Worm (Caenorhabditis elegans): ENCODE measurements around the gene T05A7.11.
"Not testable (repeated sequence)": the region's sequence is repeated elsewhere in the genome, so short reads cannot be mapped to it uniquely, and the experiment has no call there.

T05A7.11 gene

ce11 chrII:4703011-4703410 is 37.8 kb upstream of the T05A7.11 start (continued):
- TF ChIP-seq hmg-1.2 (GFP tag; IDR thresholded peaks at IDR 0.05) (peak; percentile 45), nhr-120 (GFP tag; IDR thresholded peaks at IDR 0.05) (no peak), gei-17 (GFP tag; optimal IDR thresholded peaks at IDR 0.05) (no peak), sptf-2 (GFP tag; optimal IDR thresholded peaks at IDR 0.05) (no peak), somi-1 (GFP tag; optimal IDR thresholded peaks at IDR 0.05) (no peak), Y53G8AR.9 (GFP tag; conservative IDR thresholded peaks at IDR 0.05) (peak; percentile 83), ztf-28 (GFP tag; IDR thresholded peaks at IDR 0.05) (no peak), Y56A3A.18 (GFP tag; IDR thresholded peaks at IDR 0.05) (no peak), madf-10 (tag; optimal IDR thresholded peaks at IDR 0.05) (no peak), hlh-12 (tag; optimal IDR thresholded peaks at IDR 0.05) (no peak), nfya-1 (tag; optimal IDR thresholded peaks at IDR 0.05; ENCODE audit: borderline replicate concordance, insufficient read depth) (no peak), akir-1 (GFP tag; optimal IDR thresholded peaks at IDR 0.05) (no peak), cebp-2 (GFP tag; IDR thresholded peaks at IDR 0.05) (no peak), nhr-80 (tag; optimal IDR thresholded peaks at IDR 0.05) (no peak), die-1 (tag; optimal IDR thresholded peaks at IDR 0.05) (peak; percentile 10), madf-8 (GFP tag; conservative IDR thresholded peaks at IDR 0.05) (peak; percentile 66), hmg-20 (GFP tag; IDR thresholded peaks at IDR 0.05) (no peak), ceh-91 (GFP tag; IDR thresholded peaks at IDR 0.05) (no peak), hsf-1 (GFP tag; IDR thresholded peaks at IDR 0.05) (peak; percentile 80), Y79H2A.3 (GFP tag; conservative IDR thresholded peaks at IDR 0.05) (peak; percentile 96), pha-4 (tag; optimal IDR thresholded peaks at IDR 0.05) (no peak), F33H1.4 (GFP tag; IDR thresholded peaks at IDR 0.05) (peak; percentile 36; the same call in 1 of the 2 replicates), zfh-2 (GFP tag; conservative IDR thresholded peaks at IDR 0.05) (no peak), lsl-1 (GFP tag; optimal IDR thresholded peaks at IDR 0.05) (peak; percentile 55), egl-44 (GFP tag; IDR thresholded peaks at IDR 0.05) (no peak), bed-1 (GFP tag; IDR thresholded peaks at IDR 0.05) (no peak), unc-62 (GFP tag; optimal IDR thresholded peaks at IDR 0.05) (no peak), mel-28 (tag; optimal IDR thresholded peaks at IDR 0.05; ENCODE audit: borderline replicate concordance) (no peak), Y95B8A.8 (GFP tag; IDR thresholded peaks at IDR 0.05) (no peak; the same call in none of the 2 replicates)

- peak; percentile 79 for TF ChIP-seq lin-26 (GFP tag; IDR thresholded peaks at IDR 0.05)
- peak; percentile 82 for TF ChIP-seq lin-40 (tag; optimal IDR thresholded peaks at IDR 0.05)
- peak; percentile 84 for TF ChIP-seq attf-3 (GFP tag; conservative IDR thresholded peaks at IDR 0.05)
- TF ChIP-seq F33H1.4 (GFP tag; IDR thresholded peaks at IDR 0.05) = peak; percentile 96
- TF ChIP-seq lsl-1 (GFP tag; optimal IDR thresholded peaks at IDR 0.05) = peak; percentile 79
- TF ChIP-seq unc-130 (GFP tag; optimal IDR thresholded peaks at IDR 0.05) = peak; percentile 56
- TF ChIP-seq C06A6.2 (GFP tag; conservative IDR thresholded peaks at IDR 0.05) = peak; percentile 98
- peak; percentile 86 for TF ChIP-seq lir-1 (GFP tag; conservative IDR thresholded peaks at IDR 0.05)
- peak; percentile 82 for TF ChIP-seq let-526 (GFP tag; IDR thresholded peaks at IDR 0.05)
- TF ChIP-seq ztf-18 (tag; optimal IDR thresholded peaks at IDR 0.05) = peak; percentile 66
- TF ChIP-seq Y53G8AR.9 (GFP tag; conservative IDR thresholded peaks at IDR 0.05) = peak; percentile 94
- peak; percentile 88 for TF ChIP-seq xnd-1 (tag; optimal IDR thresholded peaks at IDR 0.05)
- not testable (repeated sequence) for TF ChIP-seq snpc-4 (GFP tag; optimal IDR thresholded peaks at IDR 0.05)
- TF ChIP-seq snpc-4 (tag; optimal IDR thresholded peaks at IDR 0.05) = peak; percentile 20 to 66 (median 58)
- TF ChIP-seq madf-6 (GFP tag; IDR thresholded peaks at IDR 0.05) = peak; percentile 99
- TF ChIP-seq egrh-3 (GFP tag; IDR thresholded peaks at IDR 0.05) = peak; percentile 85
- TF ChIP-seq attf-6 (GFP tag; IDR thresholded peaks at IDR 0.05) = peak; percentile 77
- TF ChIP-seq ceh-91 (GFP tag; IDR thresholded peaks at IDR 0.05) = peak; percentile 100
- peak; percentile 86 for TF ChIP-seq hmg-1.2 (GFP tag; IDR thresholded peaks at IDR 0.05)
- peak; percentile 88 for TF ChIP-seq dpl-1 (GFP tag; optimal IDR thresholded peaks at IDR 0.05)
- TF ChIP-seq mcd-1 (GFP tag; IDR thresholded peaks at IDR 0.05) = peak; percentile 99
- TF ChIP-seq lin-54 (GFP tag; optimal IDR thresholded peaks at IDR 0.05) = peak; percentile 86
- TF ChIP-seq ztf-26 (tag; optimal IDR thresholded peaks at IDR 0.05) = peak; percentile 60
- TF ChIP-seq nhr-80 (tag; optimal IDR thresholded peaks at IDR 0.05) = peak; percentile 57
- peak; percentile 75 for TF ChIP-seq Y56A3A.18 (GFP tag; IDR thresholded peaks at IDR 0.05)
- peak; percentile 94 for TF ChIP-seq bed-2 (GFP tag; IDR thresholded peaks at IDR 0.05)
Observed at ce11 chrII:4701482-4702119, 36.3 kb upstream of the T05A7.11 start, which contains the start of gene unc-85. unc-85 (plus strand) TSS chrII:4702069.
